Worm (Caenorhabditis elegans) whole organism, early embryonic: Measurements from ENCODE around the gene Y102A5C.40.

ENCODE experiments used
- B0310.2 ChIP-seq: sonication (generic microtip); optimal IDR thresholded peaks from 2 replicates; lab custom pipeline; 2016; ENCODE audit warnings: mild to moderate bottlenecking, missing genetic modification characterization, missing compliant biosample characterization
- F13C5.2 ChIP-seq: sonication (generic microtip); optimal IDR thresholded peaks from 2 replicates; lab custom pipeline; 2017; ENCODE audit warnings: mild to moderate bottlenecking, missing genetic modification characterization, inconsistent platforms, missing compliant biosample characterization
- aly-1 ChIP-seq: sonication (generic microtip); optimal IDR thresholded peaks from 2 replicates; lab custom pipeline; 2016; ENCODE audit warnings: missing genetic modification characterization, missing compliant biosample characterization
- ama-1 ChIP-seq: fragments of 150-350 bp; optimal IDR thresholded peaks from 2 replicates; lab custom pipeline; 2014
- ceh-13 ChIP-seq: fragments of 200-800 bp; sonication (Bioruptor generic); optimal IDR thresholded peaks from 2 replicates; lab custom pipeline; 2018; ENCODE audit warnings: mild to moderate bottlenecking, missing genetic modification characterization, missing compliant biosample characterization
- ceh-36 ChIP-seq: sonication (generic microtip); optimal IDR thresholded peaks from 2 replicates; lab custom pipeline; 2016; ENCODE audit warnings: missing genetic modification characterization, inconsistent platforms, missing compliant biosample characterization
- ets-7 ChIP-seq: sonication (generic microtip); optimal IDR thresholded peaks from 2 replicates; lab custom pipeline; 2016; ENCODE audit warnings: missing genotype, missing genetic modification characterization, missing compliant biosample characterization
- flt-1 ChIP-seq: fragments of 200-800 bp; sonication (Bioruptor generic); IDR thresholded peaks from 2 replicates; pipeline ENCODE4 v1.3.6; 2022; ENCODE audit warnings: missing genetic modification characterization, missing compliant biosample characterization
- hmbx-1 ChIP-seq: sonication (generic microtip); optimal IDR thresholded peaks from 2 replicates; lab custom pipeline; 2016; ENCODE audit warnings: mild to moderate bottlenecking, missing genetic modification characterization, missing compliant biosample characterization
- hmg-4 ChIP-seq: fragments of 200-800 bp; sonication (Bioruptor generic); optimal IDR thresholded peaks from 2 replicates; lab custom pipeline; 2018; ENCODE audit warnings: mild to moderate bottlenecking, missing genetic modification characterization, missing compliant biosample characterization
- hnd-1 ChIP-seq: sonication (generic microtip); optimal IDR thresholded peaks from 2 replicates; lab custom pipeline; 2016; ENCODE audit warnings: missing genetic modification characterization, missing compliant biosample characterization
- pes-1 ChIP-seq: fragments of 200-800 bp; sonication (Bioruptor generic); IDR thresholded peaks from 2 replicates; pipeline ENCODE4 v1.3.6; 2022; ENCODE audit warnings: missing genetic modification reagents, missing genetic modification characterization, missing compliant biosample characterization
- scrt-1 ChIP-seq: fragments of 200-800 bp; sonication (Bioruptor generic); IDR thresholded peaks from 2 replicates; pipeline ENCODE4 v1.3.6; 2022; ENCODE audit warnings: missing genetic modification characterization, missing compliant biosample characterization
- sea-1 ChIP-seq: fragments of 200-800 bp; sonication (Bioruptor generic); conservative IDR thresholded peaks from 2 replicates; pipeline ENCODE4 v1.3.6; 2022; ENCODE audit warnings: missing genetic modification characterization, missing compliant biosample characterization
- tbx-11 ChIP-seq: fragments of 200-800 bp; sonication (Bioruptor generic); IDR thresholded peaks from 2 replicates; pipeline ENCODE4 v1.3.6; 2022; ENCODE audit warnings: missing genetic modification characterization, missing compliant biosample characterization
- tbx-37 ChIP-seq: fragments of 200-800 bp; sonication (Bioruptor generic); conservative IDR thresholded peaks from 2 replicates; pipeline ENCODE4 v1.3.6; 2022; ENCODE audit warnings: missing genetic modification reagents, missing genetic modification characterization, missing compliant biosample characterization
- tra-4 ChIP-seq: sonication (generic microtip); optimal IDR thresholded peaks from 2 replicates; lab custom pipeline; 2017; ENCODE audit warnings: missing genetic modification characterization, missing compliant biosample characterization

Gene Y102A5C.40

ce11 chrV:17014050-17014449, 27.1 kb upstream of the Y102A5C.40 start, which contains the start of gene clc-13:
TSS of gene clc-13 (plus strand) at chrV:17014408.
- no peak for TF ChIP-seq sea-1 (GFP tag; lab: Robert Waterston, UW)
- TF ChIP-seq B0310.2 (tag; lab: Kevin White, UChicago), result no peak
- TF ChIP-seq hmg-4 (GFP tag; lab: Kevin White, UChicago), result no peak
- TF ChIP-seq hnd-1 (tag; lab: Kevin White, UChicago), result no peak
- no peak for TF ChIP-seq hmbx-1 (tag; lab: Kevin White, UChicago)
- TF ChIP-seq flt-1 (GFP tag; lab: Robert Waterston, UW), result no peak
- no peak for TF ChIP-seq tbx-37 (GFP tag; lab: Robert Waterston, UW)
- TF ChIP-seq ama-1 (lab: Kevin White, UChicago), result no peak

ce11 chrV:17013232-17013631, 26.3 kb upstream of the Y102A5C.40 start, which contains the start of gene clec-241:
TSS of gene clec-241 (minus strand) at chrV:17013332.
- no peak for TF ChIP-seq pes-1 (GFP tag; lab: Robert Waterston, UW)
- no peak for TF ChIP-seq tbx-11 (GFP tag; lab: Robert Waterston, UW)
- TF ChIP-seq hnd-1 (tag; lab: Kevin White, UChicago), result no peak
- no peak for TF ChIP-seq aly-1 (tag; lab: Kevin White, UChicago)
- TF ChIP-seq F13C5.2 (tag; lab: Kevin White, UChicago), result no peak

ce11 chrV:17009342-17010064, 22.6 kb upstream of the Y102A5C.40 start, which contains the start of the genes clc-12 and clec-240:
TSS of gene clc-12 (minus strand) at chrV:17009388.
TSS of gene clec-240 (plus strand) at chrV:17010014.
- no peak for TF ChIP-seq F13C5.2 (tag; lab: Kevin White, UChicago)
- no peak for TF ChIP-seq ceh-36

ce11 chrV:17008302-17008701, 21.4 kb upstream of the Y102A5C.40 start, which contains the start of gene sri-69:
TSS of gene sri-69 (minus strand) at chrV:17008402.
- TF ChIP-seq hnd-1 (tag; lab: Kevin White, UChicago) (no peak), hmbx-1 (tag; lab: Kevin White, UChicago) (no peak)

ce11 chrV:17005189-17005588, 18.3 kb upstream of the Y102A5C.40 start, which contains the start of gene srh-131:
TSS of gene srh-131 (plus strand) at chrV:17005489.
- TF ChIP-seq pes-1 (GFP tag; lab: Robert Waterston, UW) (no peak), flt-1 (GFP tag; lab: Robert Waterston, UW) (no peak), ceh-36 (no peak), ceh-13 (no peak)

- no peak for TF ChIP-seq hmbx-1 (tag; lab: Kevin White, UChicago)
- no peak for TF ChIP-seq ceh-36
- TF ChIP-seq hnd-1 (tag; lab: Kevin White, UChicago), result no peak
- no peak for TF ChIP-seq flt-1 (GFP tag; lab: Robert Waterston, UW)
- TF ChIP-seq tbx-37 (GFP tag; lab: Robert Waterston, UW), result no peak
- TF ChIP-seq tbx-11 (GFP tag; lab: Robert Waterston, UW), result no peak
- no peak for TF ChIP-seq ceh-13
- TF ChIP-seq pes-1 (GFP tag; lab: Robert Waterston, UW), result no peak
- no peak for TF ChIP-seq B0310.2 (tag; lab: Kevin White, UChicago)
Measured at ce11 chrV:17001167-17001566, 14.2 kb upstream of the Y102A5C.40 start, which contains the start of gene sri-9. TSS of gene sri-9 (plus strand) at chrV:17001467.

- TF ChIP-seq tbx-37 (GFP tag; lab: Robert Waterston, UW) (no peak), hnd-1 (tag; lab: Kevin White, UChicago) (no peak), pes-1 (GFP tag; lab: Robert Waterston, UW) (no peak), ets-7 (no peak), F13C5.2 (tag; lab: Kevin White, UChicago) (no peak), sea-1 (GFP tag; lab: Robert Waterston, UW) (no peak), B0310.2 (tag; lab: Kevin White, UChicago) (no peak), flt-1 (GFP tag; lab: Robert Waterston, UW) (no peak), tra-4 (no peak), ceh-13 (no peak), hmg-4 (GFP tag; lab: Kevin White, UChicago) (no peak)
Measured at ce11 chrV:17000635-17001034, 13.7 kb upstream of the Y102A5C.40 start.

ce11 chrV:17000204-17000603, 13.3 kb upstream of the Y102A5C.40 start, which contains the start of gene str-217:
TSS of gene str-217 (minus strand) at chrV:17000304.
- TF ChIP-seq hnd-1 (tag; lab: Kevin White, UChicago) (no peak), hmg-4 (GFP tag; lab: Kevin White, UChicago) (no peak), ama-1 (lab: Kevin White, UChicago) (no peak), pes-1 (GFP tag; lab: Robert Waterston, UW) (no peak), F13C5.2 (tag; lab: Kevin White, UChicago) (no peak)

- TF ChIP-seq ama-1 (lab: Kevin White, UChicago) (no peak), pes-1 (GFP tag; lab: Robert Waterston, UW) (no peak), aly-1 (tag; lab: Kevin White, UChicago) (no peak), flt-1 (GFP tag; lab: Robert Waterston, UW) (no peak), hmbx-1 (tag; lab: Kevin White, UChicago) (no peak), scrt-1 (GFP tag; lab: Robert Waterston, UW) (no peak), ets-7 (no peak), B0310.2 (tag; lab: Kevin White, UChicago) (no peak)
Measured at ce11 chrV:16992383-16992782, 5.4 kb upstream of the Y102A5C.40 start.
